Fruit fly (Drosophila melanogaster) whole organism, pupa: ENCODE results near the gene esg.

Source experiments
- CG10348 ChIP-seq: fragments of 200-800 bp; sonication (Bioruptor generic); IDR thresholded peaks from 2 replicates; pipeline ENCODE4 v1.3.6; 2022; ENCODE audit warnings: missing biosample characterization, missing genetic modification characterization
- CG12605 ChIP-seq: fragments of 200-800 bp; sonication (Bioruptor generic); IDR thresholded peaks from 2 replicates; pipeline ENCODE4 v1.3.6; 2022; ENCODE audit warnings: missing biosample characterization, missing genetic modification characterization
- CG13204 ChIP-seq: fragments of 200-800 bp; sonication (Bioruptor generic); optimal IDR thresholded peaks from 2 replicates; lab custom pipeline; 2018; ENCODE audit warnings: missing biosample characterization, mild to moderate bottlenecking, missing genetic modification characterization, moderate library complexity
- CG14655 ChIP-seq: fragments of 200-800 bp; sonication (Bioruptor generic); optimal IDR thresholded peaks from 3 replicates; lab custom pipeline; 2017; ENCODE audit warnings: mild to moderate bottlenecking, missing biosample characterization, missing genetic modification reagents, missing genetic modification characterization
- CG15710 ChIP-seq: fragments of 200-800 bp; sonication (Bioruptor generic); optimal IDR thresholded peaks from 2 replicates; lab custom pipeline; 2018; ENCODE audit warnings: missing biosample characterization, mild to moderate bottlenecking, missing genetic modification characterization, moderate library complexity
- CG17806 ChIP-seq: fragments of 200-800 bp; sonication (Bioruptor generic); optimal IDR thresholded peaks from 2 replicates; lab custom pipeline; 2018; ENCODE audit warnings: missing biosample characterization, mild to moderate bottlenecking, missing genetic modification characterization, moderate library complexity
- CG32121 ChIP-seq: fragments of 200-800 bp; sonication (Bioruptor generic); IDR thresholded peaks from 2 replicates; pipeline ENCODE4 v1.3.6; 2022; ENCODE audit warnings: missing biosample characterization, missing genetic modification characterization
- CG34367 ChIP-seq: fragments of 200-800 bp; sonication (Bioruptor generic); optimal IDR thresholded peaks from 2 replicates; lab custom pipeline; 2018; ENCODE audit warnings: missing biosample characterization, mild to moderate bottlenecking, missing genetic modification characterization
- CG4496 ChIP-seq: fragments of 200-800 bp; sonication (Bioruptor generic); IDR thresholded peaks from 3 replicates; pipeline ENCODE4 v1.3.6; 2022; ENCODE audit warnings: missing biosample characterization, missing genetic modification characterization
- CG8159 ChIP-seq: fragments of 200-800 bp; sonication (Bioruptor generic); optimal IDR thresholded peaks from 3 replicates; lab custom pipeline; 2018; ENCODE audit warnings: missing biosample characterization, mild to moderate bottlenecking, missing genetic modification characterization, moderate library complexity
- CG8301 ChIP-seq: fragments of 200-800 bp; sonication (Bioruptor generic); optimal IDR thresholded peaks from 2 replicates; lab custom pipeline; 2018; ENCODE audit warnings: missing biosample characterization, mild to moderate bottlenecking, missing genetic modification characterization
- CG9948 ChIP-seq: fragments of 200-800 bp; sonication (Bioruptor generic); optimal IDR thresholded peaks from 2 replicates; lab custom pipeline; 2018; ENCODE audit warnings: missing biosample characterization, mild to moderate bottlenecking, missing genetic modification characterization, moderate library complexity
- D1 ChIP-seq: fragments of 200-800 bp; sonication (Bioruptor generic); optimal IDR thresholded peaks from 2 replicates; lab custom pipeline; 2018; ENCODE audit warnings: missing biosample characterization, mild to moderate bottlenecking, missing genetic modification characterization, moderate library complexity
- EcR ChIP-seq: fragments of 200-800 bp; sonication (Bioruptor generic); optimal IDR thresholded peaks from 3 replicates; lab custom pipeline; 2019; ENCODE audit warnings: missing biosample characterization, missing genetic modification characterization, mild to moderate bottlenecking, moderate library complexity, missing genetic modification reagents
- Ets98B ChIP-seq: fragments of 200-800 bp; sonication (Bioruptor generic); IDR thresholded peaks from 2 replicates; pipeline ENCODE4 v1.3.6; 2022; ENCODE audit warnings: missing biosample characterization, missing genetic modification characterization
- Pif1A ChIP-seq: fragments of 200-800 bp; sonication (Bioruptor generic); optimal IDR thresholded peaks from 3 replicates; lab custom pipeline; 2016; ENCODE audit warnings: missing biosample characterization, missing genetic modification characterization
- Pif1B ChIP-seq: fragments of 200-800 bp; sonication (Bioruptor generic); optimal IDR thresholded peaks from 3 replicates; lab custom pipeline; 2016; ENCODE audit warnings: missing biosample characterization, missing genetic modification characterization
- Snoo ChIP-seq: fragments of 200-800 bp; sonication (Bioruptor generic); optimal IDR thresholded peaks from 3 replicates; lab custom pipeline; 2017; ENCODE audit warnings: missing biosample characterization, mild to moderate bottlenecking, missing genetic modification characterization, inconsistent platforms
- fd96Ca ChIP-seq: fragments of 200-800 bp; sonication (Bioruptor generic); IDR thresholded peaks from 3 replicates; pipeline ENCODE4 v1.3.6; 2022; ENCODE audit warnings: missing biosample characterization, missing genetic modification characterization
- gl ChIP-seq: fragments of 200-800 bp; sonication (Bioruptor generic); optimal IDR thresholded peaks from 2 replicates; lab custom pipeline; 2018; ENCODE audit warnings: missing biosample characterization, mild to moderate bottlenecking, missing genetic modification characterization
- rn ChIP-seq: fragments of 200-800 bp; sonication (Bioruptor generic); IDR thresholded peaks from 2 replicates; pipeline ENCODE4 v1.3.6; 2022; ENCODE audit warnings: missing biosample characterization, missing genetic modification characterization

The esg gene

DNA sequence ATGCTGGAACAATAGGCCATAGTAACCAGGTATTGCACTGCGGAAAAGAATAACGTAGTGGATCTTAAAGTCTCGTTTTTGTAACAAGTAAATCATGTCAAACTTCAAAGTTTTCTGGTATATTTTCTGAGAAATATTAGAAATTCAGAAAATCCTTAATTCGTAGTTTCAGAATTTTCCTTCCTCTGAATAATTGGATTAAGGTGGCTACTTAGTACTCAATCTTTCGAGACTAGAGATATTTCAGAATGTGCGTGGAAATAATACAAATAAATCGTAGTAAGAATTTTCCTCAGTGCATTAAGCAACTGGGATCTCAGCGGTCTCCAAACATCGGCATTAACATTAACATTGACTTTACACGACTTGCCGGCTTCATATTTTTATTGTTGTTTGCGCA lies 15.5 kb downstream of the esg start:
- peak; percentile 25 for TF ChIP-seq CG14655
- no peak for TF ChIP-seq D1 (tag; lab: Kevin White, UChicago)
- no peak for TF ChIP-seq Snoo (tag; lab: Kevin White, UChicago)
- TF ChIP-seq CG12605 (GFP tag; lab: Robert Waterston, UW) = no peak
- TF ChIP-seq CG17806 = peak; percentile 4
- peak; percentile 17 for TF ChIP-seq CG9948 (tag; lab: Kevin White, UChicago)
- peak; percentile 17 for TF ChIP-seq CG8159 (tag; lab: Kevin White, UChicago)

DNA sequence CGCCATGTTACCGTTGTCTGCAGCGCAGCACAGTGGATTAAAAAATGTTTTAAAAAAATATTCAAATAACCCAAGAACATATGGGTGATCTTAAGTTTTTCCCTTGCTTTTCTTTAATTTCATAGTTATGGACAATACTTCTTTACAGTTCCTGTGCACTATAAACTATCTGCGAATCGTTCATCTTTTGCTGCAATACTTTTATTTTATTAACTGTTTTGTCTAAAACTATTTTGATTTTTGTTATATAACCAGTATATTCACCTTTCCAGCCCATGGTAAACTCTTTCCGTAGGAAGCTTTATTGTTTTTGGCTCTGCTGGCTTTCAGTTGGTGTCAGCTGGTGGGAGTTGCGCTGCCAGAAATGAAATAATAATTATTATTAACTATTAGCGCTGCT lies 17.2 kb downstream of the esg start:
- TF ChIP-seq CG14655 (peak; percentile 17), CG9948 (tag; lab: Kevin White, UChicago) (no peak)

DNA sequence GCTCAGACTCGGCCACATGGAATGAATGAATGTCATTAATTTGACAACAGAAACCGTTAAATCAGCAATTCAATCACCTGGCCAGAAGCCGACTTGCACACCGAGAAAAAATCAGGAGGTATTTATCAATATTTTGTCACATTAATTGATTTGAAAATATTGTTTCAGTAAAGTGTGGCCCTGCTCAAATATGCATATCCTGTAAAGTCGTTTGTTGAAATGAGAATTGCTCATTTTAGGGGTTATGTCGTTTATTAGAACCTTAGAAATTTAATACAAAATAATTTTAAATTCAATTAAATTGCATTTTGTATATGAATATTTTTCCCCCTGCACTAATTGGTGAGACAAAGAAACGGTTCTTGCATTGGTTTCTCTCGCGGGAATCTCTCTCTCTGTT lies 24.9 kb downstream of the esg start:
- TF ChIP-seq fd96Ca (GFP tag; lab: Robert Waterston, UW) = no peak
- no peak for TF ChIP-seq CG32121 (GFP tag; lab: Robert Waterston, UW)

DNA sequence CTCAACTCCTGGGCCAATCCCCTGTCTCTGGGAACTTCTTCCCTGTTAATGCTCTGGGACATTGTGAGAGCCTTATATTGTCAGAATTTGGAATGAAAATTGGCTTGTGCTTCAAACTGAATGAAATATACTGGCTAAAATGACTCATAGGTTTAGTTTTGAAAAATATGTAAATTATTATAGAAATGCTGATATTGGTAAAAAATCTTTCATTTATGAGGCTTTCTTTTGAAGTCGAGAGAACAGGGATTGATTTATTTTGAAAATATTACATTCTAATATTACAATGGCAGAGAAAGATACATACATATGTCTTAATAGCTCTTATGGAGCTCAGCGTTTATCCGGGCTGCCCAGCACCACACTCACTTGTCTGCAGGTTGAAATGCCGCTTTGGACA lies 27.9 kb downstream of the esg start, which contains the start of gene CG15258:
Gene CG15258 (minus strand): TSS at position 101 of the 400 bp plus-strand sequence.
- no peak for TF ChIP-seq CG34367
- TF ChIP-seq CG17806 = no peak
- no peak for TF ChIP-seq CG9948 (tag; lab: Kevin White, UChicago)
- TF ChIP-seq Pif1B (GFP tag; lab: Kevin White, UChicago) = no peak
- TF ChIP-seq CG10348 (GFP tag; lab: Robert Waterston, UW) = no peak
- no peak for TF ChIP-seq rn
- no peak for TF ChIP-seq CG15710
- TF ChIP-seq CG8301 = no peak
- TF ChIP-seq gl (tag; lab: Kevin White, UChicago) = no peak
- TF ChIP-seq fd96Ca (GFP tag; lab: Robert Waterston, UW) = no peak
- no peak for TF ChIP-seq EcR (GFP tag; lab: Kevin White, UChicago)
- no peak for TF ChIP-seq Pif1A (GFP tag; lab: Kevin White, UChicago)
- TF ChIP-seq CG12605 (GFP tag; lab: Robert Waterston, UW) = no peak
- no peak for TF ChIP-seq CG32121 (GFP tag; lab: Robert Waterston, UW)
- no peak for TF ChIP-seq Ets98B (GFP tag; lab: Robert Waterston, UW)
- no peak for TF ChIP-seq CG4496 (GFP tag; lab: Robert Waterston, UW)
- TF ChIP-seq CG8159 (tag; lab: Kevin White, UChicago) = no peak
- no peak for TF ChIP-seq CG13204 (GFP tag; lab: Kevin White, UChicago)
- TF ChIP-seq Snoo (tag; lab: Kevin White, UChicago) = no peak

DNA sequence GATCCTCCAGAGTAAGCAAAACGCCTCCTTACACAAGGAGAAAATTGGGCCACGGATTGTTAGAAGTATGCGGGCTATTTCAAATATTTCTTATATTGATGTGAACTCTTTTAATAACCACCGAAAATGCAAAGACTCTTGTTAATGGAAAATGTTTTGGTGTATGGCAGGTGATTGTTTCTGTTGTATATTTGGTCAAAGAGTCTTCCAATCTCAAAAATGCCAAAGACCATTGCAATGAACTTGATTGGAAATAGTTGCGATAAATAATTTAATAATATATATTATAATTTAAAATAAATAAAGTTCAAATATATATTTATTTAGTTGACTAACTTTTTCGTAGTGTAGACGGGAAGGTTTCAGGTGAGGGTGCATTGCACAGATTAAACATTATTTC lies 30.4 kb downstream of the esg start:
- TF ChIP-seq CG34367 (peak; percentile 31), CG14655 (peak; percentile 57), CG8159 (tag; lab: Kevin White, UChicago) (peak; percentile 30), CG9948 (tag; lab: Kevin White, UChicago) (peak; percentile 61), CG17806 (peak; percentile 40), EcR (GFP tag; lab: Kevin White, UChicago) (no peak), CG15710 (peak; percentile 6), fd96Ca (GFP tag; lab: Robert Waterston, UW) (no peak), CG8301 (peak; percentile 25)

DNA sequence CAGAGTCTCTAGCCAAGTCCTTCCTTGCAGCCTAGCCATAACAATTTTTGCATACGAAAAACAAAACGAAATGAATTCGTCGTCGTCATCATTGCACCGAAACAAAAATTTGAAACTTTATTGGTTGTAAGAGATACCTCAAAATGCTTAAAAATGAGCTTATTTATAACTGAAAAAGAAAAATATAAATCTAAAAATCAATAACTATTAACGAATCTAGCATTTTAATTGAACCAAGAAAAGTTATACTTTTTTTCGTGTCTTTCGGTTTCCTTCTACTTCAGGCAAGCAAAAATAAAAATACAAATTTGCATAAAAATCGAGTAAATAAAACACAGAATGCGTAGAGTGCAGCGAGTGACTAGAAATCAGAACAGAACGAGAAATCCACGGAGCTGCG lies 33.9 kb downstream of the esg start:
- TF ChIP-seq CG8159 (tag; lab: Kevin White, UChicago) (peak; percentile 60), CG15710 (peak; percentile 33), D1 (tag; lab: Kevin White, UChicago) (no peak), EcR (GFP tag; lab: Kevin White, UChicago) (no peak), CG32121 (GFP tag; lab: Robert Waterston, UW) (no peak), CG9948 (tag; lab: Kevin White, UChicago) (peak; percentile 30), CG17806 (peak; percentile 19), CG12605 (GFP tag; lab: Robert Waterston, UW) (no peak), Pif1A (GFP tag; lab: Kevin White, UChicago) (no peak), Ets98B (GFP tag; lab: Robert Waterston, UW) (no peak), rn (no peak), fd96Ca (GFP tag; lab: Robert Waterston, UW) (no peak)

DNA sequence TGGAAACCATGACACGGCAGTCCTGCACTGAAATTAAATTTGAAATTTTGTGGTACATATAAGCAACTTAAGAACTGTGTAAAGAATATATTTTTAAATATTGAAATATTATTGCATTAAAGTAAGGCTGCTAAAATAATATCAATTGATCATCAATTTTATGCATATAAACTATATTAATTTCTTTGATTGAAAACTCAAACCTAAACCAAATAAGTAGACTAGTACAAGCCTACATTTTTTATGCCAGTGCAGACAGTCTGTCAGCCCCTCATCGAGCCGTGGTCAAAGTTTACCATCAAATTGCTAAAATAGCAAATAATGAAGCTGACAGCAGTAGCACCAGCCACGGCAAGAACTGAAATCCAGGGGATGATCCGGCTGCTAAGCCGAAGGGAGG lies 36.4 kb downstream of the esg start:
- no peak for TF ChIP-seq CG10348 (GFP tag; lab: Robert Waterston, UW)
- TF ChIP-seq CG8159 (tag; lab: Kevin White, UChicago) = no peak
- no peak for TF ChIP-seq fd96Ca (GFP tag; lab: Robert Waterston, UW)
- no peak for TF ChIP-seq Ets98B (GFP tag; lab: Robert Waterston, UW)

DNA sequence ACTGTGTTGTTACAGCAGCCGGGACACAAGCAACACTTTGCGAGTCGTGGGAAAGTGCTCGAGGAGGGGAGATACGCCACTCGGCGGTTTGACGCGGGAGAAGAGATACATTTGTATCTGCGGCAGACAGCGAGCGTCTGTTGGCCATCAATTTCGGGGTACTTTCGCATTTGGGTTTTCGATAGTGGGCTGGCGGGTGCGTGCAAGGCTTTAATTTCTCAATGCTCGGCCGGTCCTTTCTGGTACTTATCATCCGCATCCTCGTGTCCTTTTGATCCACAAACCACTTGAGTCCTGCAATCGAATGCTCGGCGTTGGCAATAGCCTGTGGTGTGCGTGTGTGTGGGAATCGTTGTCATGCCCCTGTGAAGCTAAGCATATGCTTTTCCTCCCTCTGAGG lies 36.8 kb downstream of the esg start:
- TF ChIP-seq CG12605 (GFP tag; lab: Robert Waterston, UW) = no peak
- TF ChIP-seq rn = no peak
- no peak for TF ChIP-seq CG8301
- no peak for TF ChIP-seq Ets98B (GFP tag; lab: Robert Waterston, UW)
- TF ChIP-seq CG15710 = no peak
- TF ChIP-seq EcR (GFP tag; lab: Kevin White, UChicago) = no peak
- TF ChIP-seq Snoo (tag; lab: Kevin White, UChicago) = no peak
- no peak for TF ChIP-seq D1 (tag; lab: Kevin White, UChicago)
- no peak for TF ChIP-seq fd96Ca (GFP tag; lab: Robert Waterston, UW)
- TF ChIP-seq CG17806 = no peak
- no peak for TF ChIP-seq CG32121 (GFP tag; lab: Robert Waterston, UW)
- TF ChIP-seq CG10348 (GFP tag; lab: Robert Waterston, UW) = no peak
- no peak for TF ChIP-seq CG13204 (GFP tag; lab: Kevin White, UChicago)
- TF ChIP-seq CG34367 = no peak
- TF ChIP-seq gl (tag; lab: Kevin White, UChicago) = no peak
- TF ChIP-seq CG14655 = no peak
